Worm (Caenorhabditis elegans) whole organism, late embryonic: Measurements from ENCODE around the gene Y6G8.2.
A peak's percentile ranks its signal among the peaks of the same experiment; 100 is the strongest.

Experiments
- C08G9.2 ChIP-seq: sonication (generic microtip); optimal IDR thresholded peaks from 2 replicates; lab custom pipeline; 2016; ENCODE audit warnings: mild to moderate bottlenecking, missing genetic modification characterization, moderate library complexity, missing compliant biosample characterization
- C38D4.7 ChIP-seq: fragments of 200-800 bp; sonication (Bioruptor generic); optimal IDR thresholded peaks from 2 replicates; lab custom pipeline; 2018; ENCODE audit warnings: mild to moderate bottlenecking, missing genetic modification characterization, moderate library complexity, missing compliant biosample characterization
- F13H6.1 ChIP-seq: sonication (generic microtip); optimal IDR thresholded peaks from 2 replicates; lab custom pipeline; 2016; ENCODE audit warnings: missing genetic modification characterization, missing compliant biosample characterization
- K09A11.1 ChIP-seq: sonication (generic microtip); optimal IDR thresholded peaks from 2 replicates; lab custom pipeline; 2017; ENCODE audit warnings: antibody characterized with exemption, mild to moderate bottlenecking, missing genetic modification characterization, missing compliant biosample characterization; ENCODE audit not compliant: insufficient read depth
- Y22D7AL.16 ChIP-seq: sonication (generic microtip); optimal IDR thresholded peaks from 2 replicates; lab custom pipeline; 2016; ENCODE audit warnings: missing genetic modification characterization, missing compliant biosample characterization
- ceh-18 ChIP-seq: sonication (generic microtip); optimal IDR thresholded peaks from 2 replicates; lab custom pipeline; 2016; ENCODE audit warnings: missing genetic modification characterization, missing compliant biosample characterization
- ceh-24 ChIP-seq: sonication (generic microtip); optimal IDR thresholded peaks from 2 replicates; lab custom pipeline; 2016; ENCODE audit warnings: mild to moderate bottlenecking, missing genetic modification characterization, missing compliant biosample characterization
- ceh-30 ChIP-seq: fragments of 150-350 bp; optimal IDR thresholded peaks from 2 replicates; lab custom pipeline; 2014; ENCODE audit warnings: missing biosample characterization, missing genetic modification characterization
- ceh-45 ChIP-seq: fragments of 200-800 bp; sonication (Bioruptor generic); IDR thresholded peaks from 2 replicates; pipeline ENCODE4 v1.3.6; 2022; ENCODE audit warnings: missing genetic modification reagents, missing genetic modification characterization, missing compliant biosample characterization
- elt-4 ChIP-seq: sonication (generic microtip); optimal IDR thresholded peaks from 2 replicates; lab custom pipeline; 2016; ENCODE audit warnings: missing genetic modification characterization, missing compliant biosample characterization
- eyg-1 ChIP-seq: sonication (generic microtip); optimal IDR thresholded peaks from 2 replicates; lab custom pipeline; 2016; ENCODE audit warnings: missing genotype, missing genetic modification characterization, missing compliant biosample characterization
- gmeb-2 ChIP-seq: sonication (generic microtip); optimal IDR thresholded peaks from 2 replicates; lab custom pipeline; 2016; ENCODE audit warnings: missing genetic modification characterization, inconsistent platforms, missing compliant biosample characterization
- hlh-6 ChIP-seq: sonication (generic microtip); optimal IDR thresholded peaks from 2 replicates; lab custom pipeline; 2016; ENCODE audit warnings: missing genotype, missing genetic modification characterization, missing compliant biosample characterization
- lim-6 ChIP-seq: sonication (generic microtip); optimal IDR thresholded peaks from 2 replicates; lab custom pipeline; 2016; ENCODE audit warnings: missing genetic modification characterization, missing compliant biosample characterization
- nhr-11 ChIP-seq: fragments of 150-350 bp; optimal IDR thresholded peaks from 2 replicates; lab custom pipeline; 2014; ENCODE audit warnings: missing biosample characterization, missing genetic modification characterization
- nhr-232 ChIP-seq: sonication (generic microtip); optimal IDR thresholded peaks from 2 replicates; lab custom pipeline; 2016; ENCODE audit warnings: missing genetic modification characterization, missing compliant biosample characterization
- pros-1 ChIP-seq: fragments of 150-350 bp; optimal IDR thresholded peaks from 2 replicates; lab custom pipeline; 2014; ENCODE audit warnings: missing biosample characterization, missing genetic modification reagents, missing genetic modification characterization
- sdc-2 ChIP-seq: sonication (generic microtip); optimal IDR thresholded peaks from 2 replicates; lab custom pipeline; 2016; ENCODE audit warnings: missing genotype, missing genetic modification characterization, missing compliant biosample characterization
- sox-4 ChIP-seq: sonication (generic microtip); optimal IDR thresholded peaks from 2 replicates; lab custom pipeline; 2017; ENCODE audit warnings: mild to moderate bottlenecking, missing genetic modification characterization, inconsistent platforms, missing compliant biosample characterization

Y6G8.2 gene

DNA sequence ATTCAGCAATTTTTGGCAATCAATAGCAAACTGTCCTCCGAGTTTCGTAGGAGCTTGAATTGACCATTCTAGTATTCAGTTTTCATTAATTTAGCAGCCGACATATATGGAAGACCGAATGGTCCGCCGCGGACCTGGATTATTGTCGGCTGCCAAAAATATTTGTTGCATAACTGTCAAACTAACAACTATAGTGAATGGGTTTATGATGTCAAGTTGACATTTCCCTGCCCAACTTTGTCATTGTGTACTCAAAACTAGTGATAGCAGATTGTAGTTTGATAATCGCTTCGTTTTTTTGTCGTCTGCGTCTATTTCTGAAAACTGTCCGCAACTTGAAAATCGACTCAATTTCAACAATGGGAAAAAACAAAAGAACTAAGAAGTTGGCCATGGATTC is 49.4 kb downstream of the Y6G8.2 start, which contains the start of gene fbxa-176:
TSS of gene fbxa-176 (plus strand) at position 314 of the 400 bp plus-strand sequence.
- TF ChIP-seq lim-6 (tag; lab: Kevin White, UChicago) (no peak), Y22D7AL.16 (no peak), nhr-11 (tag; lab: Kevin White, UChicago) (no peak), K09A11.1 (tag; lab: Kevin White, UChicago) (no peak), nhr-232 (no peak), C08G9.2 (no peak), ceh-18 (tag; lab: Kevin White, UChicago) (no peak), ceh-24 (tag; lab: Kevin White, UChicago) (no peak), ceh-30 (tag; lab: Kevin White, UChicago) (no peak)

DNA sequence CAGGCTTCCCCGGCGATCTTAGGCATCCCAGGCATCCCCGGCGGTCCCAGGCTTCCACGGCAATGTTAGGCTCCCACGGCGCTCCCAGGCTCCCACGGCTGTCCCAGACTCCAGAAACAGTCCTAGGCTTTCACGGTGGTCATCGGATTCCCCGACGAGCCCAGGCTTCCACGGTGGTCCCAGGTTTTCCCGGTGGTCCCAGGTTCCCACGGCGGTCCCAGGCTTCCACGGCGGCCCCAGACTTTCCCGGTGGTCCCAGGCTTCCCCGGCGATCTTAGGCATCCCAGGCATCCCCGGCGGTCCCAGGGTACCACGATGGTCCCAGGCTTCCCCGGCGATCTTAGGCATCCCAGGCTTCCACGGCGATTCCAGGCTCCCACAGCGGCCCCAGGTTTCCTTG is 50.1 kb downstream of the Y6G8.2 start:
- TF ChIP-seq C08G9.2 (peak; percentile 11), lim-6 (tag; lab: Kevin White, UChicago) (peak; percentile 26), K09A11.1 (tag; lab: Kevin White, UChicago) (no peak), sdc-2 (tag; lab: Kevin White, UChicago) (peak; percentile 35), hlh-6 (peak; percentile 35), elt-4 (tag; lab: Kevin White, UChicago) (peak; percentile 76)

DNA sequence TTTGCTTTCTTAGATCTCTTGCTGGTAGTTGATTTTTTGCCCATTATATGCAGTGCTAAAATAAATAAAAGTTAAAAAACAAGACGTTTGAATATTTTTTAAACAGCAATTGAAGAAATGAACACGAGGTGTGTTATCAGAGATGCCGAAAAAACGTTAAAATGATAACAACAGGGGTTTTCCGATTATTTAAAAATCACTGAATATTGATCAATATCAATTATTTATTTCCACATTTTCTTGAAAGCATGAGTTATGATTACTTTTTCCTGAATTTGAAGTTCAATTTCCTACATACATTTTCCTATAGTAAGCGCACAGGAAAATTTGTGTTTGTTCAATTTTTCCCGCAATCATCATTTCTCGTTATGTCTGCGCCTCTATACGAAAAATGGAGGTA is 51.8 kb downstream of the Y6G8.2 start:
- TF ChIP-seq gmeb-2 (tag; lab: Kevin White, UChicago) (no peak), eyg-1 (no peak), sox-4 (tag; lab: Kevin White, UChicago) (no peak), ceh-45 (GFP tag; lab: Robert Waterston, UW) (no peak), pros-1 (no peak), F13H6.1 (tag; lab: Kevin White, UChicago) (no peak), C38D4.7 (GFP tag; lab: Kevin White, UChicago) (no peak), lim-6 (tag; lab: Kevin White, UChicago) (no peak)
